Fruit fly (Drosophila melanogaster): Measurements from ENCODE around the gene Rel.

The Rel gene

DNA sequence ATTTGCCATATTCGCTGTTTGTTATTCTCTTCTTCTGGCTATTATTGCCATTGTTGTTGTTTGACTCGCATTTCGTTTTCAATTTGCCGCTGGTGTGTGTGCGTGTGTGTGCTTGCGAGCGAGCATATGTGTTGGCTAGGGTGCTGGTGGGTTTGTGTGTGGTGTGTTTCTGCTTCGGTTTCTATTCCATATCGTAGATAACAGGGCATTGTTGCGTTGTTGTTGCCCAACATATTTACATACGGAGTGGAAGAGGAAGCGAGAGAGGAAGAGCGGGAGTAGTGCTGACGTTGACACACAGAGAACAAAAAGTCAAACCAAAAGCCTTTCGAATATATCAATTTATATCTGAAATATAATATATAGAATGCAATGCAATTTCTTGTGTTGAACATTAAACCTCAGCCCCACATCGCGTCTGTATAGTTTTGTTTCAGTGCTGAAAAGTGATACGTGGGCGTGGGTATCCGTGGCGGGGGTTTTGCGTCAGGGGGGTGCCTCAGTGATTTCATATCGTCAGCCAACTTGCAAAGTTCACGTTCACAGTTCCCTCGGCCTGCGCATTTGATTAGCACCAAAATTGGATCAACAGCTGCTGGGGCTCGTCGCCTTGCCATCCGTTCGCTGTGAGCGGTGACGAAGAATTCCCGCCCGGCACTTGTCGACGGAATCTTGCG lies 6.8 kb upstream of the Rel start (continued):
- TF ChIP-seq row (GFP tag; IDR thresholded peaks at IDR 0.05) (no peak), sug (tag; optimal IDR thresholded peaks at IDR 0.05) (peak; percentile 27), CG6683 (GFP tag; optimal IDR thresholded peaks at IDR 0.05) (peak; percentile 24), Hr51 (GFP tag; optimal IDR thresholded peaks at IDR 0.05) (peak; percentile 31 to 69), CG2712 (tag; optimal IDR thresholded peaks at IDR 0.05) (peak; percentile 70), slou (GFP tag; optimal IDR thresholded peaks at IDR 0.05) (no peak), mirr (GFP tag; optimal IDR thresholded peaks at IDR 0.05) (peak; percentile 59), CG3847 (GFP tag; IDR thresholded peaks at IDR 0.05) (no peak), CG3163 (GFP tag; optimal IDR thresholded peaks at IDR 0.05) (peak; percentile 22), CG3995 (GFP tag; optimal IDR thresholded peaks at IDR 0.05) (no peak), gcm (GFP tag; optimal IDR thresholded peaks at IDR 0.05) (peak; percentile 30), sd (tag; optimal IDR thresholded peaks at IDR 0.05) (peak; percentile 67), CG17359 (tag; optimal IDR thresholded peaks at IDR 0.05) (peak; percentile 84), CG5180 (GFP tag; optimal IDR thresholded peaks at IDR 0.05) (peak; percentile 13), Gug (GFP tag; IDR thresholded peaks at IDR 0.05) (peak; percentile 79), zf30C (GFP tag; optimal IDR thresholded peaks at IDR 0.05) (peak; percentile 87), kay (GFP tag; optimal IDR thresholded peaks at IDR 0.05) (no peak), CG5953 (GFP tag; IDR thresholded peaks at IDR 0.05) (no peak), Opbp (GFP tag; IDR thresholded peaks at IDR 0.05; ENCODE audit: partially characterized antibody) (no peak), Fer3 (tag; optimal IDR thresholded peaks at IDR 0.05) (peak; percentile 87), CG10654 (GFP tag; optimal IDR thresholded peaks at IDR 0.05) (peak; percentile 25), CG3838 (GFP tag; optimal IDR thresholded peaks at IDR 0.05) (peak; percentile 3), lbe (GFP tag; optimal IDR thresholded peaks at IDR 0.05) (peak; percentile 12), tin (GFP tag; optimal IDR thresholded peaks at IDR 0.05) (peak; percentile 22), jing (GFP tag; optimal IDR thresholded peaks at IDR 0.05) (peak; percentile 59), Ets65A (GFP tag) (peak; percentile 81), CG15514 (GFP tag; optimal IDR thresholded peaks at IDR 0.05) (peak; percentile 78), psq (GFP tag; optimal IDR thresholded peaks at IDR 0.05) (no peak), cwo (GFP tag; optimal IDR thresholded peaks at IDR 0.05) (peak; percentile 58), Hmr (GFP tag; optimal IDR thresholded peaks at IDR 0.05) (peak; percentile 85), btn (GFP tag; optimal IDR thresholded peaks at IDR 0.05) (no peak), Gsc (GFP tag; IDR thresholded peaks at IDR 0.05) (no peak), gsb-n (tag; optimal IDR thresholded peaks at IDR 0.05) (peak; percentile 22), caup (GFP tag; optimal IDR thresholded peaks at IDR 0.05; ENCODE audit: severe bottlenecking) (peak; percentile 66), CG2199 (GFP tag; IDR thresholded peaks at IDR 0.05) (no peak), trh (GFP tag; optimal IDR thresholded peaks at IDR 0.05) (peak; percentile 36), HLH4C (GFP tag; IDR thresholded peaks at IDR 0.05; ENCODE audit: partially characterized antibody) (no peak), CG13775 (GFP tag; optimal IDR thresholded peaks at IDR 0.05) (peak; percentile 54), tup (GFP tag; optimal IDR thresholded peaks at IDR 0.05) (peak; percentile 54), vfl (GFP tag; optimal IDR thresholded peaks at IDR 0.05) (peak; percentile 71), dmrt11E (tag; optimal IDR thresholded peaks at IDR 0.05) (peak; percentile 56), pho (GFP tag; optimal IDR thresholded peaks at IDR 0.05) (no peak), Hsf (GFP tag; optimal IDR thresholded peaks at IDR 0.05) (peak; percentile 54), CG15269 (tag; optimal IDR thresholded peaks at IDR 0.05) (peak; percentile 80), CG12219 (GFP tag; optimal IDR thresholded peaks at IDR 0.05) (peak; percentile 61), Max (GFP tag; optimal IDR thresholded peaks at IDR 0.05) (no peak), CG4820 (GFP tag; optimal IDR thresholded peaks at IDR 0.05) (peak; percentile 54), CG18764 (GFP tag; optimal IDR thresholded peaks at IDR 0.05) (peak; percentile 12), lilli (GFP tag; optimal IDR thresholded peaks at IDR 0.05) (peak; percentile 59)
